Fruit fly (Drosophila melanogaster): ENCODE data around the gene Nepl6.

The Nepl6 gene

DNA sequence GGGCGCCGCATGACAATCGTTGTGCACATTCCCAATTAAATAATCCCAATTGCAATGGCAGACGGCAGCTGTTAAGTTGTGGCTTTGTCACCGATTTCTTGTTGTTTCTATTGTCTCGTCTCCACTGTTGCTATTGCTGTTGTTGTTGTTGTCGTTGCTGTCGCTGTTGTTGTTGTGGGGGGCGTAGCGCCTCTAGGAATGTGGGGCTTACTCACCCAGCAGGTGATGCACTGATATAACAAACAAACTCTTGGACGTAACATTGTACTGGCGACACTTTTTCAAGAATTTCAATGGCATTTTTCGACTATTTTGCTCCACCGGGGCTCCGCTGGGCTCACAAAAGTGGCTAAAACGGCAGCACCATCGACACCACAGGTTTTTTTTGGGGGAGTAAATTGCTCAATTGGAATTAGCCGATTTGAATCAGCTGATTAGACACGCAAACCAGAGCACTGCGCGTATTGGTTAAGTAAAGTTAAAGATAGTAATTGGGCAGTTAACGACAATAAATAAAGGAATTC, 47.4 kb downstream of the Nepl6 start:
- TF ChIP-seq CG15710 (tag; optimal IDR thresholded peaks at IDR 0.05) (no peak), CG4496 (GFP tag; IDR thresholded peaks at IDR 0.05) (no peak), Pif1B (GFP tag; optimal IDR thresholded peaks at IDR 0.05) (no peak), EcR (GFP tag; optimal IDR thresholded peaks at IDR 0.05) (no peak), CG8159 (tag; optimal IDR thresholded peaks at IDR 0.05) (no peak), CG14655 (GFP tag; optimal IDR thresholded peaks at IDR 0.05) (no peak), CG10348 (GFP tag; IDR thresholded peaks at IDR 0.05) (no peak), CG32121 (GFP tag; IDR thresholded peaks at IDR 0.05) (no peak)

Data from whole organism, pupa.